Worm (Caenorhabditis elegans) whole organism, L4 larva: ENCODE measurements around the gene K04G11.1.

Experiments
- dpl-1 ChIP-seq: fragments of 150-350 bp; optimal IDR thresholded peaks from 2 replicates; lab custom pipeline; 2014; ENCODE audit warnings: missing biosample characterization, missing genetic modification reagents, missing genetic modification characterization
- mdl-1 ChIP-seq, 2 experiments: fragments of 150-350 bp in 1 of 2; sonication (generic microtip) in 1 of 2; optimal IDR thresholded peaks; 2 replicates each; lab custom pipeline; 2014 to 2017; ENCODE audit warnings: missing biosample characterization in 2 of 2, missing genetic modification characterization in 2 of 2
- nhr-25 ChIP-seq: sonication (generic microtip); optimal IDR thresholded peaks from 2 replicates; lab custom pipeline; 2017; ENCODE audit warnings: missing genetic modification characterization, mild to moderate bottlenecking, missing compliant biosample characterization, antibody characterized with exemption, moderate library complexity, borderline replicate concordance; ENCODE audit not compliant: insufficient read depth
- snpc-4 ChIP-seq: fragments of 150-350 bp; optimal IDR thresholded peaks from 2 replicates; lab custom pipeline; 2014; ENCODE audit warnings: missing biosample characterization, missing genetic modification characterization

- TF ChIP-seq dpl-1 = no peak
- no peak for TF ChIP-seq nhr-25 (tag; lab: Kevin White, UChicago)
- TF ChIP-seq snpc-4 (tag; lab: Kevin White, UChicago) = no peak
- no peak for TF ChIP-seq mdl-1 (tag; optimal IDR thresholded peaks at IDR 0.05; lab: Kevin White, UChicago)
These were observed 301 bp downstream of the K04G11.1 start for ce11 chrX:14335621-14336020.
